Worm (Caenorhabditis elegans) whole organism, L3 larva: ENCODE results near the gene tyr-1.

ENCODE experiments used
- egl-27 ChIP-seq: sonication (generic microtip); optimal IDR thresholded peaks from 4 replicates; lab custom pipeline; 2017; ENCODE audit warnings: missing biosample characterization, missing genetic modification reagents, missing genetic modification characterization
- elt-2 ChIP-seq: sonication (generic microtip); optimal IDR thresholded peaks from 2 replicates; lab custom pipeline; 2016; ENCODE audit warnings: missing genetic modification reagents, mild to moderate bottlenecking, missing genetic modification characterization, missing compliant biosample characterization
- fkh-10 ChIP-seq: sonication (generic microtip); optimal IDR thresholded peaks from 2 replicates; lab custom pipeline; 2017; ENCODE audit warnings: missing biosample characterization, missing genetic modification reagents, missing genetic modification characterization
- jun-1 ChIP-seq: fragments of 150-350 bp; optimal IDR thresholded peaks from 2 replicates; lab custom pipeline; 2014; ENCODE audit warnings: missing biosample characterization, missing genetic modification reagents, missing genetic modification characterization
- nhr-23 ChIP-seq: fragments of 150-350 bp; optimal IDR thresholded peaks from 2 replicates; lab custom pipeline; 2014; ENCODE audit warnings: missing biosample characterization, missing genetic modification reagents, missing genetic modification characterization
- nhr-25 ChIP-seq: sonication (generic microtip); optimal IDR thresholded peaks from 2 replicates; lab custom pipeline; 2017; ENCODE audit warnings: missing biosample characterization, missing genetic modification characterization
- nhr-76 ChIP-seq: fragments of 150-350 bp; sonication (generic microtip); optimal IDR thresholded peaks from 5 replicates; lab custom pipeline; 2014; ENCODE audit warnings: missing biosample characterization, missing genetic modification characterization
- snpc-4 ChIP-seq: fragments of 150-350 bp; optimal IDR thresholded peaks from 2 replicates; lab custom pipeline; 2014; ENCODE audit warnings: missing biosample characterization, missing genetic modification characterization
- ztf-11 ChIP-seq: fragments of 150-350 bp; optimal IDR thresholded peaks from 2 replicates; lab custom pipeline; 2014; ENCODE audit warnings: missing biosample characterization, missing genetic modification characterization

ce11 chrIII:7922207-7922606 lies 48.6 kb downstream of the tyr-1 start, which contains the start of gene C29E4.17:
- TF ChIP-seq jun-1, result no peak
- no peak for TF ChIP-seq ztf-11
- TF ChIP-seq egl-27 (tag; lab: Kevin White, UChicago), result no peak
- TF ChIP-seq nhr-25 (tag; lab: Kevin White, UChicago), result no peak
- no peak for TF ChIP-seq elt-2
- no peak for TF ChIP-seq nhr-23 (tag; lab: Kevin White, UChicago)
- TF ChIP-seq fkh-10 (GFP tag; lab: Kevin White, UChicago), result no peak
- TF ChIP-seq nhr-76 (tag; lab: Kevin White, UChicago), result no peak
- no peak for TF ChIP-seq snpc-4 (tag; lab: Kevin White, UChicago)
